Fruit fly (Drosophila melanogaster): ENCODE results near the gene B9d2.

- TF ChIP-seq Clk (GFP tag; optimal IDR thresholded peaks at IDR 0.05): no peak
- no peak for TF ChIP-seq Hr96 (GFP tag; optimal IDR thresholded peaks at IDR 0.05)
- TF ChIP-seq CG1620 (GFP tag; optimal IDR thresholded peaks at IDR 0.05): no peak
- no peak for TF ChIP-seq tj (GFP tag; optimal IDR thresholded peaks at IDR 0.05)
Observed at dm6 chr2L:6087685-6088084, 42.8 kb downstream of the B9d2 start.

Measured in whole organism, adult.